Worm (Caenorhabditis elegans): ENCODE results near the gene lido-7.

lido-7 gene

DNA sequence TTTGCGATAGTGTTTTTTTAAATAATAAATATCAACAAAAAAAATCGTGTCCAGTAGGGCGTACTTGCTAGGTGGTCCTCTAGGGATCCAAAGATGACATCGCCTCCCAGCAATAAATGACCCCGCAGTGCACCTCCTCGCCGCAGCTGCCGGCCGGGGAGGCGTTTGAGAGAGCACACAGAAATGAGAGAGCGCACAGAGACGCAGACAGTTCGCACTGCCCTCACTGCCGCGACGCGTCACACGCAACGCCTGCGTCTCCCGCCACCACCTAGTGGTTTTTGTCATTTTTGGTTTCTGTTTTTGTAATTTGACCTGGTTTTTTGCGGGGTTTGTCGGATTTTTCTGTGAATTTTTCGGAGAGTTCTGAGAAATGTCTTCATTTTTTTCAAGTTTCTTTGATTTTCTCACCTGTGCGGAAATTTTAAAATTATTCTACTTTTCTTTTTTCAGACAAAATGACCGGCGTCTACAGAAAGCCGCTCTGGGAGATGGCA is at the start of gene lido-7:
TSS of gene lido-7 (plus strand) at position 447 of the 497 bp plus-strand sequence.
- TF ChIP-seq swsn-7 (tag; optimal IDR thresholded peaks at IDR 0.05), result peak; percentile 59
- no peak for TF ChIP-seq unc-30 (tag; optimal IDR thresholded peaks at IDR 0.05)
- peak; percentile 83 for TF ChIP-seq lin-14 (GFP tag; optimal IDR thresholded peaks at IDR 0.05)
- TF ChIP-seq nhr-19 (GFP tag; conservative IDR thresholded peaks at IDR 0.05), result peak; percentile 38; the same call in 1 of the 2 replicates
- TF ChIP-seq lin-39 (tag; optimal IDR thresholded peaks at IDR 0.05), result no peak
- TF ChIP-seq elt-3 (tag; optimal IDR thresholded peaks at IDR 0.05), result no peak
- peak; percentile 27 to 59 for TF ChIP-seq lin-35 (GFP tag; optimal IDR thresholded peaks at IDR 0.05)
- no peak for TF ChIP-seq Y116A8C.19 (tag; optimal IDR thresholded peaks at IDR 0.05; ENCODE audit: borderline replicate concordance)
- TF ChIP-seq C04F5.9 (tag; optimal IDR thresholded peaks at IDR 0.05), result peak; percentile 7
- TF ChIP-seq unc-86 (tag; optimal IDR thresholded peaks at IDR 0.05), result peak; percentile 15
- TF ChIP-seq mep-1 (tag; optimal IDR thresholded peaks at IDR 0.05), result peak; percentile 6
- peak; percentile 13; the same call in 1 of the 2 replicates for TF ChIP-seq isw-1 (GFP tag; IDR thresholded peaks at IDR 0.05)
- TF ChIP-seq snu-23 (GFP tag; optimal IDR thresholded peaks at IDR 0.05), result peak; percentile 58
- no peak for TF ChIP-seq nhr-76 (tag; optimal IDR thresholded peaks at IDR 0.05)
- peak; percentile 12 for TF ChIP-seq dsc-1 (tag; optimal IDR thresholded peaks at IDR 0.05)
- TF ChIP-seq nhr-71 (tag; optimal IDR thresholded peaks at IDR 0.05), result peak; percentile 71
- TF ChIP-seq C34B4.2 (tag; optimal IDR thresholded peaks at IDR 0.05), result no peak
- peak; percentile 2 for TF ChIP-seq nhr-90 (tag; optimal IDR thresholded peaks at IDR 0.05; ENCODE audit: poor library complexity)
- TF ChIP-seq unc-98 (GFP tag; IDR thresholded peaks at IDR 0.05), result 0 out of 2 replicates have a peak, but pooled peaks have one; percentile 17
- TF ChIP-seq xbp-1 (tag; optimal IDR thresholded peaks at IDR 0.05), result no peak
- TF ChIP-seq zag-1 (tag; optimal IDR thresholded peaks at IDR 0.05), result no peak
- TF ChIP-seq tbx-2 (tag; optimal IDR thresholded peaks at IDR 0.05), result peak; percentile 52
- no peak for TF ChIP-seq nhr-11 (tag; optimal IDR thresholded peaks at IDR 0.05)
- peak; percentile 28 for TF ChIP-seq irx-1 (tag; optimal IDR thresholded peaks at IDR 0.05)
- peak; percentile 9 for TF ChIP-seq jun-1 (tag; optimal IDR thresholded peaks at IDR 0.05)
- TF ChIP-seq vab-15 (tag; optimal IDR thresholded peaks at IDR 0.05), result peak; percentile 6
- TF ChIP-seq rnt-1 (tag; optimal IDR thresholded peaks at IDR 0.05), result peak; percentile 78
- TF ChIP-seq C16A3.4 (tag; optimal IDR thresholded peaks at IDR 0.05), result no peak
- peak in 2 of 3 experiments; percentile 20 to 31 for TF ChIP-seq dpl-1 (GFP tag; optimal IDR thresholded peaks at IDR 0.05)
- TF ChIP-seq ztf-4 (tag; optimal IDR thresholded peaks at IDR 0.05), result no peak
- peak; percentile 11 for TF ChIP-seq fkh-8 (tag; optimal IDR thresholded peaks at IDR 0.05)
- TF ChIP-seq grh-1 (GFP tag; IDR thresholded peaks at IDR 0.05), result 0 out of 2 replicates have a peak, but pooled peaks have one; percentile 22
- TF ChIP-seq lsy-2 (tag; optimal IDR thresholded peaks at IDR 0.05), result peak; percentile 31 to 56
- TF ChIP-seq lin-13 (GFP tag; optimal IDR thresholded peaks at IDR 0.05), result peak; percentile 28
- peak; percentile 38 for TF ChIP-seq nhr-20 (tag; optimal IDR thresholded peaks at IDR 0.05)
- no peak for TF ChIP-seq snpc-4 (tag; optimal IDR thresholded peaks at IDR 0.05)
- TF ChIP-seq aha-1 (tag; optimal IDR thresholded peaks at IDR 0.05), result no peak
- peak; percentile 61 to 64 for TF ChIP-seq efl-1 (optimal IDR thresholded peaks at IDR 0.05)
- peak; percentile 30 to 44 for TF ChIP-seq efl-1 (GFP tag; optimal IDR thresholded peaks at IDR 0.05 in 1 of 2)
- no peak for TF ChIP-seq sox-4 (tag; optimal IDR thresholded peaks at IDR 0.05)
- no peak for TF ChIP-seq fkh-4 (tag; optimal IDR thresholded peaks at IDR 0.05; ENCODE audit: borderline replicate concordance)
- TF ChIP-seq nhr-85 (tag), result peak; percentile 74
- TF ChIP-seq nhr-47 (tag; optimal IDR thresholded peaks at IDR 0.05), result peak; percentile 59
- peak in 1 of 3 experiments; percentile 35 for TF ChIP-seq ceh-82 (tag; optimal IDR thresholded peaks at IDR 0.05)
- peak in 1 of 2 experiments; percentile 14 for TF ChIP-seq mdl-1 (tag; optimal IDR thresholded peaks at IDR 0.05)
- no peak for TF ChIP-seq mef-2 (tag; optimal IDR thresholded peaks at IDR 0.05)
- peak; percentile 24 for TF ChIP-seq skn-1 (tag; optimal IDR thresholded peaks at IDR 0.05)

Data from whole organism, L1 larva.